Fruit fly (Drosophila melanogaster): ENCODE data around the gene CG18223.

DNA sequence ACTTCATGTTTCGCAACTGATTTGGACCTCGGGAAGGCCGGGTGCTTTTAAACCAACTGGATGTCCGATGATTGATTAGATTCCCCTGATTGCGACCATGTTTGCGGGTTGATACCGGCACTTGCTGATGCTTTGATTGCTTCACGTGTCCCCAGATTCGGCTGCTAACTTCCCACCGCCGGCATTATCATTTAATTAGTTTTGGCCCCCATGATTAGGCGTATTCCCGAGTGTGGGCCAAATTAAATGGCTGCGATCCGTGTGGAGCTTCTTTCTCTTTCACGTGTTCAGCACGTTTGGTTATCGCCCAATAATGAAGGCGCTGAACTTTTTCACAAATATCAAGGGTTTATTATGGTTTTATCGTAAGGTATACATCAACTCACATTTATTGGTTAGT is 2.0 kb upstream of the CG18223 start, which contains the start of gene CG3819:
- no peak for TF ChIP-seq nerfin-2 (GFP tag; IDR thresholded peaks at IDR 0.05; ENCODE audit: partially characterized antibody)
- TF ChIP-seq zfh1 (GFP tag; IDR thresholded peaks at IDR 0.05), result no peak
- TF ChIP-seq tna (GFP tag; IDR thresholded peaks at IDR 0.05; ENCODE audit: partially characterized antibody), result no peak
- no peak for TF ChIP-seq Dll (GFP tag; IDR thresholded peaks at IDR 0.05; ENCODE audit: partially characterized antibody)
- TF ChIP-seq pb (GFP tag; optimal IDR thresholded peaks at IDR 0.05), result no peak
- TF ChIP-seq CG7372 (GFP tag; IDR thresholded peaks at IDR 0.05), result no peak
- TF ChIP-seq insv (GFP tag; optimal IDR thresholded peaks at IDR 0.05), result no peak
- TF ChIP-seq gro (GFP tag; optimal IDR thresholded peaks at IDR 0.05), result no peak
- TF ChIP-seq sens-2 (GFP tag; IDR thresholded peaks at IDR 0.05), result no peak
- TF ChIP-seq cg (GFP tag; optimal IDR thresholded peaks at IDR 0.05), result no peak
- no peak for TF ChIP-seq aop (GFP tag; IDR thresholded peaks at IDR 0.05)
- no peak for TF ChIP-seq CG3847 (GFP tag; IDR thresholded peaks at IDR 0.05)
- no peak for TF ChIP-seq ci (GFP tag; IDR thresholded peaks at IDR 0.05)
